Worm (Caenorhabditis elegans): ENCODE results near the gene F53F4.12.

ce11 chrV:13587902-13588301, 37.9 kb upstream of the F53F4.12 start, which contains the start of gene F53F4.17:
- TF ChIP-seq lin-14 (GFP tag; optimal IDR thresholded peaks at IDR 0.05) (no peak), lir-3 (tag; optimal IDR thresholded peaks at IDR 0.05; ENCODE audit: poor library complexity) (no peak), lin-39 (tag; optimal IDR thresholded peaks at IDR 0.05) (no peak), nhr-12 (tag; optimal IDR thresholded peaks at IDR 0.05) (no peak), zag-1 (tag; optimal IDR thresholded peaks at IDR 0.05) (no peak), snpc-4 (tag; optimal IDR thresholded peaks at IDR 0.05) (no peak), nhr-77 (tag; optimal IDR thresholded peaks at IDR 0.05) (no peak), dsc-1 (tag; optimal IDR thresholded peaks at IDR 0.05) (no peak)

Data from whole organism, L1 larva.